Worm (Caenorhabditis elegans): ENCODE data around the gene Y75B8A.23.

- no peak for TF ChIP-seq R02D3.7 (tag; optimal IDR thresholded peaks at IDR 0.05)
- no peak for TF ChIP-seq F37D6.2 (tag; optimal IDR thresholded peaks at IDR 0.05)
Measured at ce11 chrIII:12226089-12226682, 24.3 kb upstream of the Y75B8A.23 start, which contains the start of the genes Y75B8A.18 and Y75B8A.19.

Measured in whole organism, L4 larva.